Worm (Caenorhabditis elegans) whole organism, L4 larva: ENCODE measurements around the gene ykt-6.

Source experiments
- D1046.2 ChIP-seq: fragments of 200-800 bp; sonication (Bioruptor generic); IDR thresholded peaks from 2 replicates; pipeline ENCODE4 v1.3.6; 2022; ENCODE audit warnings: missing genetic modification characterization, missing compliant biosample characterization
- F10B5.3 ChIP-seq: sonication (generic microtip); optimal IDR thresholded peaks from 2 replicates; lab custom pipeline; 2016; ENCODE audit warnings: mild to moderate bottlenecking, missing genetic modification characterization, missing compliant biosample characterization
- F44E2.7 ChIP-seq: fragments of 200-800 bp; sonication (Bioruptor generic); IDR thresholded peaks from 2 replicates; pipeline ENCODE4 v2.1.2; 2022; ENCODE audit warnings: missing genetic modification characterization, missing compliant biosample characterization
- T20F7.1 ChIP-seq: fragments of 200-800 bp; sonication (Bioruptor generic); optimal IDR thresholded peaks from 2 replicates; lab custom pipeline; 2018; ENCODE audit warnings: mild to moderate bottlenecking, missing genetic modification characterization, missing compliant biosample characterization
- T26A8.4 ChIP-seq: fragments of 200-800 bp; sonication (Bioruptor generic); IDR thresholded peaks from 2 replicates; pipeline ENCODE4 v1.3.6; 2022; ENCODE audit warnings: missing genetic modification characterization, missing compliant biosample characterization
- Y48G9A.11 ChIP-seq: fragments of 200-800 bp; sonication (Bioruptor generic); IDR thresholded peaks from 2 replicates; pipeline ENCODE4 v1.3.6; 2022; ENCODE audit warnings: missing genetic modification reagents, missing genetic modification characterization, missing compliant biosample characterization
- ZK337.2 ChIP-seq: fragments of 200-800 bp; sonication (Bioruptor generic); IDR thresholded peaks from 2 replicates; pipeline ENCODE4 v1.3.6; 2022; ENCODE audit warnings: missing genetic modification reagents, missing genetic modification characterization, missing compliant biosample characterization
- ZK546.5 ChIP-seq, 2 experiments: sonication (generic microtip); optimal IDR thresholded peaks; 2 replicates each; lab custom pipeline; 2017; ENCODE audit warnings: missing biosample characterization in 2 of 2, missing genetic modification characterization in 2 of 2
- aly-2 ChIP-seq: sonication (generic microtip); optimal IDR thresholded peaks from 2 replicates; lab custom pipeline; 2018; ENCODE audit warnings: missing biosample characterization, missing genetic modification characterization
- ama-1 ChIP-seq: fragments of 150-350 bp; optimal IDR thresholded peaks from 2 replicates; lab custom pipeline; 2014; ENCODE audit warnings: inconsistent platforms, mixed read lengths
- arid-1 ChIP-seq: fragments of 200-800 bp; sonication (Bioruptor generic); conservative IDR thresholded peaks from 2 replicates; pipeline ENCODE4 v1.3.6; 2022; ENCODE audit warnings: missing genetic modification reagents, missing genetic modification characterization, missing compliant biosample characterization
- attf-4 ChIP-seq: sonication (generic microtip); optimal IDR thresholded peaks from 3 replicates; lab custom pipeline; 2017; ENCODE audit warnings: missing biosample characterization, missing genetic modification characterization
- ceh-20 ChIP-seq: fragments of 200-800 bp; sonication (Bioruptor generic); IDR thresholded peaks from 2 replicates; pipeline ENCODE4 v1.3.6; 2022; ENCODE audit warnings: missing genetic modification reagents, missing genetic modification characterization, missing compliant biosample characterization
- ceh-44 ChIP-seq: fragments of 200-800 bp; sonication (Bioruptor generic); IDR thresholded peaks from 2 replicates; pipeline ENCODE4 v1.3.6; 2022; ENCODE audit warnings: missing genetic modification reagents, missing genetic modification characterization, missing compliant biosample characterization
- ces-1 ChIP-seq: fragments of 150-350 bp; sonication (generic microtip); optimal IDR thresholded peaks from 4 replicates; lab custom pipeline; 2014; ENCODE audit warnings: missing biosample characterization, missing genetic modification reagents, missing genetic modification characterization
- ctbp-1 ChIP-seq: fragments of 200-800 bp; sonication (Bioruptor generic); IDR thresholded peaks from 2 replicates; pipeline ENCODE4 v1.3.6; 2022; ENCODE audit warnings: missing genetic modification reagents, missing genetic modification characterization, missing compliant biosample characterization
- daf-12 ChIP-seq: fragments of 150-350 bp; optimal IDR thresholded peaks from 2 replicates; lab custom pipeline; 2014; ENCODE audit warnings: missing biosample characterization, missing genetic modification reagents, missing genetic modification characterization
- daf-8 ChIP-seq: fragments of 200-800 bp; sonication (Bioruptor generic); IDR thresholded peaks from 2 replicates; pipeline ENCODE4 v1.3.6; 2022; ENCODE audit warnings: missing genetic modification characterization, missing compliant biosample characterization
- dmd-6 ChIP-seq: fragments of 200-800 bp; sonication (Bioruptor generic); IDR thresholded peaks from 2 replicates; pipeline ENCODE4 v1.3.6; 2022; ENCODE audit warnings: missing genetic modification reagents, missing genetic modification characterization, missing compliant biosample characterization
- dmd-9 ChIP-seq: fragments of 200-800 bp; sonication (Bioruptor generic); IDR thresholded peaks from 2 replicates; pipeline ENCODE4 v1.3.6; 2022; ENCODE audit warnings: missing genetic modification reagents, missing genetic modification characterization, missing compliant biosample characterization
- dpl-1 ChIP-seq: fragments of 150-350 bp; optimal IDR thresholded peaks from 2 replicates; lab custom pipeline; 2014; ENCODE audit warnings: missing biosample characterization, missing genetic modification reagents, missing genetic modification characterization
- dve-1 ChIP-seq: sonication (generic microtip); optimal IDR thresholded peaks from 2 replicates; lab custom pipeline; 2017; ENCODE audit warnings: antibody characterized with exemption, mild to moderate bottlenecking, missing genetic modification characterization, missing compliant biosample characterization; ENCODE audit not compliant: insufficient read depth
- egl-27 ChIP-seq: sonication (generic microtip); optimal IDR thresholded peaks from 3 replicates; lab custom pipeline; 2017; ENCODE audit warnings: missing biosample characterization, missing genetic modification reagents, missing genetic modification characterization
- hif-1 ChIP-seq, 2 experiments: sonication (generic microtip); optimal IDR thresholded peaks; 2 replicates each; lab custom pipeline; 2016 to 2017; ENCODE audit warnings: missing compliant biosample characterization in 2 of 2, missing genetic modification characterization in 2 of 2, missing genetic modification reagents in 2 of 2, missing genotype in 2 of 2, mild to moderate bottlenecking in 1 of 2
- hlh-11 ChIP-seq: fragments of 200-800 bp; sonication (Bioruptor generic); optimal IDR thresholded peaks from 2 replicates; lab custom pipeline; 2018; ENCODE audit warnings: mild to moderate bottlenecking, missing genetic modification characterization, missing compliant biosample characterization
- hlh-30 ChIP-seq: sonication (generic microtip); optimal IDR thresholded peaks from 2 replicates; lab custom pipeline; 2017; ENCODE audit warnings: antibody characterized with exemption, mild to moderate bottlenecking, missing genetic modification characterization, missing compliant biosample characterization; ENCODE audit not compliant: insufficient read depth
- hmg-1.1 ChIP-seq: fragments of 200-800 bp; sonication (Bioruptor generic); IDR thresholded peaks from 2 replicates; pipeline ENCODE4 v1.3.6; 2022; ENCODE audit warnings: missing genetic modification reagents, missing genetic modification characterization, missing compliant biosample characterization
- lin-13 ChIP-seq: fragments of 150-350 bp; optimal IDR thresholded peaks from 2 replicates; lab custom pipeline; 2014; ENCODE audit warnings: missing biosample characterization, missing genetic modification reagents, missing genetic modification characterization
- madf-5 ChIP-seq, 2 experiments: fragments of 200-800 bp; sonication (Bioruptor generic); IDR thresholded peaks; 2 replicates each; pipeline ENCODE4 v1.3.6; 2022; ENCODE audit warnings: missing compliant biosample characterization in 2 of 2, missing genetic modification characterization in 2 of 2
- mdl-1 ChIP-seq, 2 experiments: fragments of 150-350 bp in 1 of 2; sonication (generic microtip) in 1 of 2; optimal IDR thresholded peaks; 2 replicates each; lab custom pipeline; 2014 to 2017; ENCODE audit warnings: missing biosample characterization in 2 of 2, missing genetic modification characterization in 2 of 2
- mes-2 ChIP-seq: sonication (generic microtip); optimal IDR thresholded peaks from 2 replicates; lab custom pipeline; 2016; ENCODE audit warnings: missing genotype, mild to moderate bottlenecking, missing genetic modification characterization, missing compliant biosample characterization; ENCODE audit not compliant: poor library complexity, severe bottlenecking
- mxl-3 ChIP-seq: fragments of 200-800 bp; sonication (Bioruptor generic); optimal IDR thresholded peaks from 2 replicates; lab custom pipeline; 2018; ENCODE audit warnings: mild to moderate bottlenecking, missing genetic modification characterization, missing compliant biosample characterization
- nhr-102 ChIP-seq: sonication (generic microtip); optimal IDR thresholded peaks from 2 replicates; lab custom pipeline; 2016; ENCODE audit warnings: mild to moderate bottlenecking, missing genetic modification characterization, moderate library complexity, missing compliant biosample characterization
- nhr-28 ChIP-seq: fragments of 150-350 bp; optimal IDR thresholded peaks from 2 replicates; lab custom pipeline; 2014; ENCODE audit warnings: missing biosample characterization, missing genetic modification characterization
- nhr-41 ChIP-seq: fragments of 200-800 bp; sonication (Bioruptor generic); IDR thresholded peaks from 2 replicates; pipeline ENCODE4 v1.3.6; 2022; ENCODE audit warnings: missing genetic modification reagents, missing genetic modification characterization, missing compliant biosample characterization
- nhr-42 ChIP-seq: fragments of 200-800 bp; sonication (Bioruptor generic); IDR thresholded peaks from 2 replicates; pipeline ENCODE4 v1.3.6; 2022; ENCODE audit warnings: missing genetic modification characterization, missing compliant biosample characterization
- nhr-48 ChIP-seq: sonication (generic microtip); optimal IDR thresholded peaks from 2 replicates; lab custom pipeline; 2016; ENCODE audit warnings: mild to moderate bottlenecking, missing genetic modification characterization, missing compliant biosample characterization
- nhr-76 ChIP-seq: fragments of 150-350 bp; optimal IDR thresholded peaks from 2 replicates; lab custom pipeline; 2014; ENCODE audit warnings: missing biosample characterization, missing genetic modification characterization
- nhr-77 ChIP-seq: fragments of 150-350 bp; optimal IDR thresholded peaks from 2 replicates; lab custom pipeline; 2014; ENCODE audit warnings: missing biosample characterization, missing genetic modification characterization
- php-3 ChIP-seq: fragments of 200-800 bp; sonication (Bioruptor generic); IDR thresholded peaks from 2 replicates; pipeline ENCODE4 v1.3.6; 2022; ENCODE audit warnings: missing genetic modification reagents, missing genetic modification characterization, missing compliant biosample characterization
- skn-1 ChIP-seq: fragments of 150-350 bp; optimal IDR thresholded peaks from 2 replicates; lab custom pipeline; 2014; ENCODE audit warnings: missing biosample characterization, missing genetic modification characterization
- spr-3 ChIP-seq: fragments of 200-800 bp; sonication (Bioruptor generic); optimal IDR thresholded peaks from 2 replicates; lab custom pipeline; 2018; ENCODE audit warnings: mild to moderate bottlenecking, missing genetic modification characterization, missing compliant biosample characterization
- tra-1 ChIP-seq: fragments of 200-800 bp; sonication (Bioruptor generic); IDR thresholded peaks from 2 replicates; pipeline ENCODE4 v1.3.6; 2022; ENCODE audit warnings: missing genetic modification reagents, missing genetic modification characterization, missing compliant biosample characterization
- zag-1 ChIP-seq: fragments of 150-350 bp; optimal IDR thresholded peaks from 2 replicates; lab custom pipeline; 2014; ENCODE audit warnings: missing biosample characterization, missing genetic modification characterization
- zfp-2 ChIP-seq: sonication (generic microtip); optimal IDR thresholded peaks from 2 replicates; lab custom pipeline; 2016; ENCODE audit warnings: mild to moderate bottlenecking, missing genetic modification characterization, missing compliant biosample characterization
- zfp-3 ChIP-seq: fragments of 200-800 bp; sonication (Bioruptor generic); conservative IDR thresholded peaks from 2 replicates; pipeline ENCODE4 v1.3.6; 2022; ENCODE audit warnings: missing genetic modification reagents, missing genetic modification characterization, missing compliant biosample characterization
- zip-2 ChIP-seq: fragments of 150-350 bp; optimal IDR thresholded peaks from 2 replicates; lab custom pipeline; 2014; ENCODE audit warnings: missing biosample characterization, missing genetic modification characterization
- ztf-11 ChIP-seq: fragments of 150-350 bp; optimal IDR thresholded peaks from 2 replicates; lab custom pipeline; 2014; ENCODE audit warnings: missing biosample characterization, missing genetic modification characterization

ykt-6 gene

ce11 chrIII:7275296-7275695, 12.1 kb downstream of the ykt-6 start, which contains the start of gene psd-1:
Gene psd-1, minus strand, starts transcription at chrIII:7275396.
- TF ChIP-seq nhr-76 (tag; lab: Kevin White, UChicago) (no peak), ZK546.5 (tag; optimal IDR thresholded peaks at IDR 0.05; lab: Kevin White, UChicago) (no peak), madf-5 (GFP tag; IDR thresholded peaks at IDR 0.05; lab: Robert Waterston, UW) (no peak), php-3 (GFP tag; lab: Robert Waterston, UW) (no peak), hlh-11 (tag; lab: Kevin White, UChicago) (no peak), skn-1 (tag; lab: Kevin White, UChicago) (no peak), hmg-1.1 (GFP tag; lab: Robert Waterston, UW) (no peak), dpl-1 (GFP tag; lab: Kevin White, UChicago) (no peak), ceh-20 (GFP tag; lab: Robert Waterston, UW) (no peak)

DNA sequence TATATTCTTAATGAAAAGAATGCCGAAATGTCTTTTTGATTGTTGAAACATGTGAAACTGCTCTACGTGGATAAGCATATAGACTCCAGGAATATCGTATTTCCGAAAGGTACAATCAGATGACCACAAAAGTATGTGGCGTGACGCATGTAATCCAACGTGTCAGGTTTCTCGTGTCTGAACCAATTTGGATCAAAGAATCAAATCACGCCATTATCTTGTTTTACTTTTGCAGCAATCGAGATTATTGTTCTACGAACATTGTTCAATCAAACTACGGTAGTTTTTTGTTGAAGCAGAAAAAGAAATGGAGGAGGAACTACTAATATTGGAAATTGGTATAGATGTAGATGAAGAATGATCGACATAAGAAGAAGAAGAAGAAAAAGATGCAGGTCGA, 13.7 kb downstream of the ykt-6 start:
- no peak for TF ChIP-seq dmd-9 (GFP tag; lab: Robert Waterston, UW)
- no peak for TF ChIP-seq T20F7.1
- peak; percentile 28 for TF ChIP-seq hlh-11 (tag; lab: Kevin White, UChicago)
- peak; percentile 64 for TF ChIP-seq hlh-30
- TF ChIP-seq ctbp-1 (GFP tag; lab: Robert Waterston, UW): no peak
- TF ChIP-seq mdl-1 (tag; optimal IDR thresholded peaks at IDR 0.05; lab: Kevin White, UChicago): peak in 1 of 2 experiments; percentile 63
- peak; percentile 2 for TF ChIP-seq mxl-3
- TF ChIP-seq nhr-28 (tag; lab: Kevin White, UChicago): peak; percentile 44
- no peak for TF ChIP-seq ZK337.2 (GFP tag; lab: Robert Waterston, UW)
- TF ChIP-seq dmd-6 (GFP tag; lab: Robert Waterston, UW): 0 out of 2 replicates have a peak, but pooled peaks have one; percentile 35
- no peak for TF ChIP-seq hif-1 (tag; optimal IDR thresholded peaks at IDR 0.05; lab: Kevin White, UChicago)
- TF ChIP-seq, all 104 proteins: peak for 6

ce11 chrIII:7272828-7273227, 14.6 kb downstream of the ykt-6 start:
- TF ChIP-seq daf-12 (tag; lab: Kevin White, UChicago) (no peak), dmd-6 (GFP tag; lab: Robert Waterston, UW) (no peak; the same call in none of the 2 replicates), nhr-42 (GFP tag; lab: Robert Waterston, UW) (no peak), zag-1 (tag; lab: Kevin White, UChicago) (no peak), nhr-102 (tag; lab: Kevin White, UChicago) (no peak), mdl-1 (tag; optimal IDR thresholded peaks at IDR 0.05; lab: Kevin White, UChicago) (peak in 1 of 2 experiments; percentile 35), zfp-3 (GFP tag; lab: Robert Waterston, UW) (no peak), tra-1 (GFP tag; lab: Robert Waterston, UW) (0 out of 2 replicates have a peak, but pooled peaks have one; percentile 42), arid-1 (GFP tag; lab: Robert Waterston, UW) (no peak), nhr-48 (peak; percentile 47), Y48G9A.11 (GFP tag; lab: Robert Waterston, UW) (no peak), attf-4 (no peak), D1046.2 (GFP tag; lab: Robert Waterston, UW) (no peak), F10B5.3 (tag; lab: Kevin White, UChicago) (no peak), dmd-9 (GFP tag; lab: Robert Waterston, UW) (0 out of 2 replicates have a peak, but pooled peaks have one; percentile 17), T26A8.4 (GFP tag; lab: Robert Waterston, UW) (no peak), ama-1 (lab: Kevin White, UChicago) (no peak), F44E2.7 (GFP tag; lab: Robert Waterston, UW) (no peak), mes-2 (tag; lab: Kevin White, UChicago) (peak; percentile 39), ces-1 (GFP tag; lab: Kevin White, UChicago) (no peak), spr-3 (GFP tag; lab: Kevin White, UChicago) (no peak), zip-2 (tag; lab: Kevin White, UChicago) (no peak), daf-8 (GFP tag; lab: Robert Waterston, UW) (no peak), aly-2 (tag; lab: Kevin White, UChicago) (no peak), nhr-41 (GFP tag; lab: Robert Waterston, UW) (no peak), dve-1 (tag; lab: Kevin White, UChicago) (peak; percentile 72), nhr-77 (tag; lab: Kevin White, UChicago) (peak; percentile 7), ztf-11 (tag; lab: Kevin White, UChicago) (no peak), lin-13 (GFP tag; lab: Kevin White, UChicago) (no peak), zfp-2 (tag; lab: Kevin White, UChicago) (no peak), ceh-44 (no peak), egl-27 (tag; lab: Kevin White, UChicago) (no peak), ctbp-1 (GFP tag; lab: Robert Waterston, UW) (no peak)
